Fruit fly (Drosophila melanogaster): ENCODE data around the gene Vps33B.

Vps33B gene

dm6 chr3R:25490778-25491664 lies 17.7 kb downstream of the Vps33B start, which contains the start of the genes Gnpat and CG5112 (continued):
- TF ChIP-seq CG13894 (tag; optimal IDR thresholded peaks at IDR 0.05) = peak; percentile 58
- peak; percentile 80 for TF ChIP-seq Mrtf (GFP tag; IDR thresholded peaks at IDR 0.05)
- peak; percentile 64 for TF ChIP-seq sug (tag; optimal IDR thresholded peaks at IDR 0.05)
- TF ChIP-seq GATAe (GFP tag; conservative IDR thresholded peaks at IDR 0.05) = no peak; the same call in 1 of the 2 replicates
- TF ChIP-seq CTCF (GFP tag; optimal IDR thresholded peaks at IDR 0.05) = no peak
- no peak for TF ChIP-seq Nf-YC (tag; optimal IDR thresholded peaks at IDR 0.05)
- TF ChIP-seq jigr1 (GFP tag; IDR thresholded peaks at IDR 0.05) = no peak; the same call in 2 of the 3 replicates
- TF ChIP-seq MTF-1 (GFP tag; optimal IDR thresholded peaks at IDR 0.05; ENCODE audit: borderline replicate concordance) = peak; percentile 43
- peak; percentile 45 for TF ChIP-seq Ssrp (tag; optimal IDR thresholded peaks at IDR 0.05)
- TF ChIP-seq cwo (GFP tag; optimal IDR thresholded peaks at IDR 0.05) = no peak
- 0 out of 3 replicates have a peak, but pooled peaks have one; percentile 5 for TF ChIP-seq CG7357 (GFP tag; IDR thresholded peaks at IDR 0.05)
- peak; percentile 6 for TF ChIP-seq abd-A (tag; optimal IDR thresholded peaks at IDR 0.05)
- peak; percentile 80 for TF ChIP-seq stwl (tag; optimal IDR thresholded peaks at IDR 0.05)
- no peak for TF ChIP-seq CG10274 (GFP tag; optimal IDR thresholded peaks at IDR 0.05)
- TF ChIP-seq CG5180 (GFP tag; optimal IDR thresholded peaks at IDR 0.05) = no peak
- no peak for TF ChIP-seq CG11696 (GFP tag; IDR thresholded peaks at IDR 0.05)
- peak; percentile 62; the same call in 1 of the 2 replicates for TF ChIP-seq CG32767 (GFP tag; IDR thresholded peaks at IDR 0.05)
- TF ChIP-seq CG4282 (GFP tag; optimal IDR thresholded peaks at IDR 0.05) = peak; percentile 71
- peak; percentile 65 for TF ChIP-seq Meics (GFP tag; optimal IDR thresholded peaks at IDR 0.05)
- 0 out of 2 replicates have a peak, but pooled peaks have one; percentile 40 for TF ChIP-seq CG31441 (GFP tag; IDR thresholded peaks at IDR 0.05)
- peak; percentile 46 for TF ChIP-seq CG8388 (GFP tag; optimal IDR thresholded peaks at IDR 0.05)
- TF ChIP-seq NfI (GFP tag; optimal IDR thresholded peaks at IDR 0.05) = peak; percentile 51
- TF ChIP-seq CG14050 (GFP tag; IDR thresholded peaks at IDR 0.05) = peak; percentile 47; the same call in 2 of the 3 replicates
- peak; percentile 45 for TF ChIP-seq danr (GFP tag; IDR thresholded peaks at IDR 0.05)
- peak; percentile 39 for TF ChIP-seq sqz (GFP tag; optimal IDR thresholded peaks at IDR 0.05)
- TF ChIP-seq CG14014 (GFP tag; IDR thresholded peaks at IDR 0.05) = peak; percentile 74
- TF ChIP-seq Dll (GFP tag; IDR thresholded peaks at IDR 0.05; ENCODE audit: partially characterized antibody) = peak; percentile 69; the same call in 3 of the 4 replicates
- TF ChIP-seq Dip2 (GFP tag; IDR thresholded peaks at IDR 0.05) = no peak
- TF ChIP-seq CG1024 (GFP tag; IDR thresholded peaks at IDR 0.05) = peak; percentile 76
- TF ChIP-seq gem (tag; optimal IDR thresholded peaks at IDR 0.05) = peak; percentile 77
- no peak for TF ChIP-seq Oli (tag; optimal IDR thresholded peaks at IDR 0.05)
- peak; percentile 69 for TF ChIP-seq lmd (GFP tag; IDR thresholded peaks at IDR 0.05)
- TF ChIP-seq trh (GFP tag; optimal IDR thresholded peaks at IDR 0.05) = peak; percentile 18
- peak; percentile 63 for TF ChIP-seq zfh2 (GFP tag; optimal IDR thresholded peaks at IDR 0.05)
- TF ChIP-seq D19A (tag; optimal IDR thresholded peaks at IDR 0.05) = peak; percentile 46
- TF ChIP-seq CG9797 (GFP tag; optimal IDR thresholded peaks at IDR 0.05) = peak; percentile 1
- TF ChIP-seq sens-2 (GFP tag; IDR thresholded peaks at IDR 0.05) = no peak
- peak; percentile 75 for TF ChIP-seq amos (GFP tag; IDR thresholded peaks at IDR 0.05; ENCODE audit: partially characterized antibody)
- no peak for TF ChIP-seq Dip3 (GFP tag; optimal IDR thresholded peaks at IDR 0.05)
- TF ChIP-seq CG8944 (GFP tag; optimal IDR thresholded peaks at IDR 0.05) = peak; percentile 56
- TF ChIP-seq Ets65A (GFP tag) = peak; percentile 96
- peak; percentile 41 for TF ChIP-seq nerfin-1 (tag; optimal IDR thresholded peaks at IDR 0.05)
- no peak for TF ChIP-seq prd (optimal IDR thresholded peaks at IDR 0.05)
- peak; percentile 79 for TF ChIP-seq prd (GFP tag; IDR thresholded peaks at IDR 0.05)
- TF ChIP-seq crol (GFP tag; IDR thresholded peaks at IDR 0.05) = no peak
- peak; percentile 60 for TF ChIP-seq CG2116 (GFP tag; optimal IDR thresholded peaks at IDR 0.05)
- TF ChIP-seq Camta (GFP tag; optimal IDR thresholded peaks at IDR 0.05) = no peak
- TF ChIP-seq CG18011 (GFP tag; optimal IDR thresholded peaks at IDR 0.05) = peak; percentile 42
- TF ChIP-seq CG2678 (tag; optimal IDR thresholded peaks at IDR 0.05) = peak; percentile 64
